6 worm cellular contexts compared by ENCODE assay signal in the genomic region with DNA sequence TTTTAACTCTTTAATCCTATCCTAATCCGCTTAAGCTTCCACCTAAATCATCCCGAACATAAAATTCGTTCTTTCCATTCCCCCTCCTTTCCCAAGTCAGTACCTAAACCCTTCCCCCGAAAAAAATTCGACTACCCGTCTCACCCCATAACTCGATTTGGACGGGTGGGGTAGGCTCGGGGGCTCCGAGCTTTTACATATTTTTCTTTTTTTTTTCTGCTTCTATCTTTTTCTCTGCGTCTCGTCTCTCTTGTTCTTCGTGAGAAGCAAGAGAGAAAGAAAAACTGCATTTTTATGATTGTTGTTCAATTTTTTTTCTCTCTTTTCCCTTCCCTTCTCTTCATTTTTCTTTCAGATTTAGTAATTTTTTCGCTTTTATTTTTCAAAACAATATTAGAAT.
TF ChIP-seq lines count a peak whose summit lies in the region.

No protein-coding gene starts in this region.

TF ChIP-seq in whole organism, L1 larva, 84 proteins besides CTCF, POLR2A, EP300 and RAD21 (continues in another document):
- TF ChIP-seq nhr-19 (GFP tag; conservative IDR thresholded peaks at IDR 0.05; lab: Robert Waterston, UW): no peak
- TF ChIP-seq nhr-71 (tag; optimal IDR thresholded peaks at IDR 0.05; lab: Kevin White, UChicago): peak; percentile 29
- peak in 1 of 3 experiments; percentile 36 for TF ChIP-seq ceh-82 (tag; optimal IDR thresholded peaks at IDR 0.05; lab: Kevin White, UChicago)
- no peak for TF ChIP-seq nhr-84 (tag; optimal IDR thresholded peaks at IDR 0.05; lab: Kevin White, UChicago)
- TF ChIP-seq sox-4 (tag; optimal IDR thresholded peaks at IDR 0.05; lab: Kevin White, UChicago): no peak
- peak; percentile 2 to 31 for TF ChIP-seq lsy-2 (tag; optimal IDR thresholded peaks at IDR 0.05; lab: Kevin White, UChicago)
- TF ChIP-seq ceh-88 (GFP tag; IDR thresholded peaks at IDR 0.05; lab: Robert Waterston, UW): no peak
- peak; percentile 37 for TF ChIP-seq nhr-47 (tag; optimal IDR thresholded peaks at IDR 0.05; lab: Kevin White, UChicago)
- TF ChIP-seq fkh-10 (GFP tag; optimal IDR thresholded peaks at IDR 0.05; lab: Kevin White, UChicago): peak; percentile 47
- no peak for TF ChIP-seq elt-2 (tag; optimal IDR thresholded peaks at IDR 0.05; lab: Kevin White, UChicago)
- no peak for TF ChIP-seq fkh-8 (tag; optimal IDR thresholded peaks at IDR 0.05; lab: Kevin White, UChicago)
- TF ChIP-seq nhr-11 (tag; optimal IDR thresholded peaks at IDR 0.05; lab: Kevin White, UChicago): no peak
- no peak for TF ChIP-seq swsn-7 (tag; optimal IDR thresholded peaks at IDR 0.05; lab: Kevin White, UChicago)
- TF ChIP-seq grh-1 (GFP tag; IDR thresholded peaks at IDR 0.05; lab: Robert Waterston, UW): no peak

TF ChIP-seq in whole organism, L2 larva, 48 proteins besides CTCF, POLR2A, EP300 and RAD21:
- TF ChIP-seq F13H6.1 (tag; optimal IDR thresholded peaks at IDR 0.05; lab: Kevin White, UChicago): peak; percentile 21
- TF ChIP-seq egl-27 (tag; optimal IDR thresholded peaks at IDR 0.05; lab: Kevin White, UChicago): no peak
- TF ChIP-seq snpc-4 (tag; optimal IDR thresholded peaks at IDR 0.05; lab: Kevin White, UChicago): no peak
- TF ChIP-seq C34F6.9 (tag; optimal IDR thresholded peaks at IDR 0.05; lab: Kevin White, UChicago): peak; percentile 60
- TF ChIP-seq lin-39 (tag; optimal IDR thresholded peaks at IDR 0.05; lab: Kevin White, UChicago): no peak
- TF ChIP-seq nhr-129 (tag; optimal IDR thresholded peaks at IDR 0.05; lab: Kevin White, UChicago): no peak
- peak in 1 of 2 experiments; percentile 20 for TF ChIP-seq lsy-2 (tag; optimal IDR thresholded peaks at IDR 0.05; lab: Kevin White, UChicago)
- peak; percentile 27 for TF ChIP-seq unc-55 (GFP tag; optimal IDR thresholded peaks at IDR 0.05; lab: Kevin White, UChicago)
- no peak for TF ChIP-seq sem-4 (tag; optimal IDR thresholded peaks at IDR 0.05; lab: Kevin White, UChicago)
- TF ChIP-seq lin-11 (tag; optimal IDR thresholded peaks at IDR 0.05; lab: Kevin White, UChicago): no peak
- no peak for TF ChIP-seq nhr-237 (tag; optimal IDR thresholded peaks at IDR 0.05; lab: Kevin White, UChicago)

TF ChIP-seq in whole organism, L3 larva, 47 proteins besides CTCF, POLR2A, EP300 and RAD21:
- TF ChIP-seq lin-39 (tag; optimal IDR thresholded peaks at IDR 0.05; lab: Kevin White, UChicago): no peak
- no peak for TF ChIP-seq mdl-1 (tag; optimal IDR thresholded peaks at IDR 0.05; lab: Kevin White, UChicago)
- TF ChIP-seq unc-62 (GFP tag; optimal IDR thresholded peaks at IDR 0.05; lab: Kevin White, UChicago): no peak
- TF ChIP-seq nfya-1 (tag; optimal IDR thresholded peaks at IDR 0.05; lab: Kevin White, UChicago; ENCODE audit: insufficient read depth): peak; percentile 40
- TF ChIP-seq fkh-10 (GFP tag; optimal IDR thresholded peaks at IDR 0.05; lab: Kevin White, UChicago): peak; percentile 82
- TF ChIP-seq hmg-11 (tag; optimal IDR thresholded peaks at IDR 0.05; lab: Kevin White, UChicago): peak; percentile 39
- no peak for TF ChIP-seq ztf-11 (tag; optimal IDR thresholded peaks at IDR 0.05; lab: Kevin White, UChicago)

TF ChIP-seq in whole organism, L4 larva, 104 proteins besides CTCF, POLR2A, EP300 and RAD21 (continues in another document):
- TF ChIP-seq ctbp-1 (GFP tag; IDR thresholded peaks at IDR 0.05; lab: Robert Waterston, UW): peak; percentile 70
- TF ChIP-seq hif-1 (tag; optimal IDR thresholded peaks at IDR 0.05; lab: Kevin White, UChicago): no peak
- TF ChIP-seq D1046.2 (GFP tag; IDR thresholded peaks at IDR 0.05; lab: Robert Waterston, UW): no peak
- TF ChIP-seq pha-4 (GFP tag; IDR thresholded peaks at IDR 0.05; lab: Robert Waterston, UW): no peak
- TF ChIP-seq pha-4 (tag; optimal IDR thresholded peaks at IDR 0.05; lab: Kevin White, UChicago): no peak
- TF ChIP-seq ces-1 (GFP tag; optimal IDR thresholded peaks at IDR 0.05; lab: Kevin White, UChicago): peak; percentile 76
- TF ChIP-seq mep-1 (tag; optimal IDR thresholded peaks at IDR 0.05; lab: Kevin White, UChicago): peak; percentile 44
- no peak for TF ChIP-seq vab-7 (GFP tag; IDR thresholded peaks at IDR 0.05; lab: Robert Waterston, UW)
- TF ChIP-seq hlh-11 (tag; optimal IDR thresholded peaks at IDR 0.05; lab: Kevin White, UChicago): no peak
- TF ChIP-seq F49E8.2 (tag; optimal IDR thresholded peaks at IDR 0.05; lab: Kevin White, UChicago; ENCODE audit: borderline replicate concordance): no peak
- peak; percentile 63 for TF ChIP-seq fkh-10 (GFP tag; optimal IDR thresholded peaks at IDR 0.05; lab: Kevin White, UChicago)
- no peak for TF ChIP-seq gei-8 (GFP tag; optimal IDR thresholded peaks at IDR 0.05; lab: Kevin White, UChicago)
- TF ChIP-seq ztf-7 (tag; optimal IDR thresholded peaks at IDR 0.05; lab: Kevin White, UChicago): no peak
- TF ChIP-seq aha-1 (tag; lab: Kevin White, UChicago): peak; percentile 77
- no peak for TF ChIP-seq set-16 (GFP tag; IDR thresholded peaks at IDR 0.05; lab: Robert Waterston, UW)
- peak; percentile 14 for TF ChIP-seq rbr-2 (tag; optimal IDR thresholded peaks at IDR 0.05; lab: Kevin White, UChicago)
- TF ChIP-seq T20F7.1 (GFP tag; optimal IDR thresholded peaks at IDR 0.05; lab: Kevin White, UChicago): no peak
- TF ChIP-seq ceh-82 (tag; optimal IDR thresholded peaks at IDR 0.05; lab: Kevin White, UChicago): no peak
- no peak for TF ChIP-seq tra-1 (GFP tag; IDR thresholded peaks at IDR 0.05; lab: Robert Waterston, UW)
- TF ChIP-seq nhr-76 (tag; optimal IDR thresholded peaks at IDR 0.05; lab: Kevin White, UChicago): no peak
- no peak for TF ChIP-seq ceh-62 (tag; optimal IDR thresholded peaks at IDR 0.05; lab: Kevin White, UChicago)

TF ChIP-seq in whole organism, late embryonic, 69 proteins besides CTCF, POLR2A, EP300 and RAD21:
- no peak for TF ChIP-seq ceh-22 (tag; optimal IDR thresholded peaks at IDR 0.05; lab: Kevin White, UChicago)
- TF ChIP-seq fkh-10 (GFP tag; optimal IDR thresholded peaks at IDR 0.05; lab: Kevin White, UChicago): no peak
- no peak for TF ChIP-seq F13H6.1 (tag; optimal IDR thresholded peaks at IDR 0.05; lab: Kevin White, UChicago)
- no peak for TF ChIP-seq ceh-14 (tag; optimal IDR thresholded peaks at IDR 0.05; lab: Kevin White, UChicago)
- TF ChIP-seq zip-5 (tag; optimal IDR thresholded peaks at IDR 0.05; lab: Kevin White, UChicago): no peak
- peak; percentile 97 for TF ChIP-seq unc-42 (tag; optimal IDR thresholded peaks at IDR 0.05; lab: Kevin White, UChicago)
- no peak for TF ChIP-seq eyg-1 (tag; optimal IDR thresholded peaks at IDR 0.05; lab: Kevin White, UChicago)
TF ChIP-seq in whole organism, late embryonic: peak in this region for 1.

TF ChIP-seq in whole organism, mixed stage, embryonic, 35 proteins besides CTCF, POLR2A, EP300 and RAD21:
- TF ChIP-seq ceh-43 (GFP tag; optimal IDR thresholded peaks at IDR 0.05; lab: Kevin White, UChicago): no peak
- TF ChIP-seq ces-1 (GFP tag; optimal IDR thresholded peaks at IDR 0.05; lab: Kevin White, UChicago): peak; percentile 96

Comparison
In these comparisons a context has a peak if more than half of its experiments do, and no peak if none do; other contexts are left out.
1. Of the 29 proteins assayed by ChIP-seq in both whole organism, L4 larva and whole organism, L1 larva: peak only in whole organism, L4 larva: aha-1 and mep-1; only in whole organism, L1 larva: lsy-2; in both: ces-1 and fkh-10; in neither: 22; mixed calls (peak in some experiments, not most) for 2.